Worm (Caenorhabditis elegans) whole organism, mixed stage, embryonic: ENCODE measurements around the gene M03F8.1.

ENCODE experiments used
- M03D4.4 ChIP-seq: sonication (generic microtip); optimal IDR thresholded peaks from 2 replicates; lab custom pipeline; 2017; ENCODE audit warnings: mild to moderate bottlenecking, missing genetic modification characterization, missing compliant biosample characterization
- blmp-1 ChIP-seq: fragments of 150-350 bp; optimal IDR thresholded peaks from 2 replicates; lab custom pipeline; 2014; ENCODE audit warnings: missing biosample characterization, missing genetic modification characterization
- ceh-39 ChIP-seq: fragments of 150-350 bp; optimal IDR thresholded peaks from 2 replicates; lab custom pipeline; 2014; ENCODE audit warnings: missing biosample characterization, missing genetic modification characterization
- ceh-43 ChIP-seq: fragments of 200-800 bp; sonication (Bioruptor generic); optimal IDR thresholded peaks from 2 replicates; lab custom pipeline; 2018; ENCODE audit warnings: mild to moderate bottlenecking, missing genetic modification characterization, moderate library complexity, missing compliant biosample characterization
- ceh-83 ChIP-seq: fragments of 200-800 bp; sonication (Bioruptor generic); optimal IDR thresholded peaks from 2 replicates; lab custom pipeline; 2018; ENCODE audit warnings: mild to moderate bottlenecking, missing genetic modification characterization, missing compliant biosample characterization
- cnd-1 ChIP-seq: fragments of 200-800 bp; sonication (Bioruptor generic); optimal IDR thresholded peaks from 2 replicates; lab custom pipeline; 2018; ENCODE audit warnings: mild to moderate bottlenecking, missing genetic modification characterization, missing compliant biosample characterization
- drap-1 ChIP-seq: fragments of 200-800 bp; sonication (Bioruptor generic); optimal IDR thresholded peaks from 3 replicates; lab custom pipeline; 2018; ENCODE audit warnings: mild to moderate bottlenecking, missing genetic modification characterization, missing compliant biosample characterization
- elt-1 ChIP-seq: sonication (generic microtip); optimal IDR thresholded peaks from 2 replicates; lab custom pipeline; 2017; ENCODE audit warnings: missing genetic modification characterization, mild to moderate bottlenecking, missing compliant biosample characterization, antibody characterized with exemption, moderate library complexity, borderline replicate concordance; ENCODE audit not compliant: insufficient read depth
- elt-3 ChIP-seq: fragments of 150-350 bp; optimal IDR thresholded peaks from 2 replicates; lab custom pipeline; 2014; ENCODE audit warnings: missing biosample characterization, missing genetic modification characterization
- flh-1 ChIP-seq: fragments of 200-800 bp; sonication (Bioruptor generic); optimal IDR thresholded peaks from 2 replicates; lab custom pipeline; 2018; ENCODE audit warnings: mild to moderate bottlenecking, missing genetic modification characterization, moderate library complexity, missing compliant biosample characterization
- ham-2 ChIP-seq: fragments of 200-800 bp; sonication (Bioruptor generic); optimal IDR thresholded peaks from 2 replicates; lab custom pipeline; 2018; ENCODE audit warnings: mild to moderate bottlenecking, missing genetic modification characterization, missing compliant biosample characterization
- hlh-1 ChIP-seq: fragments of 150-350 bp; optimal IDR thresholded peaks from 2 replicates; lab custom pipeline; 2014; ENCODE audit warnings: missing biosample characterization, missing genetic modification reagents, missing genetic modification characterization
- lin-13 ChIP-seq: fragments of 150-350 bp; optimal IDR thresholded peaks from 2 replicates; lab custom pipeline; 2014; ENCODE audit warnings: missing biosample characterization, missing genetic modification characterization
- lsy-2 ChIP-seq: fragments of 150-350 bp; optimal IDR thresholded peaks from 2 replicates; lab custom pipeline; 2014; ENCODE audit warnings: missing biosample characterization, missing genetic modification characterization
- mab-5 ChIP-seq: fragments of 150-350 bp; optimal IDR thresholded peaks from 2 replicates; lab custom pipeline; 2014; ENCODE audit warnings: missing biosample characterization, missing genetic modification characterization
- mep-1 ChIP-seq: fragments of 150-350 bp; optimal IDR thresholded peaks from 2 replicates; lab custom pipeline; 2017; ENCODE audit warnings: missing biosample characterization, missing genetic modification reagents, missing genetic modification characterization, inconsistent platforms
- mls-2 ChIP-seq: sonication (generic microtip); optimal IDR thresholded peaks from 2 replicates; lab custom pipeline; 2016; ENCODE audit warnings: mild to moderate bottlenecking, missing genetic modification characterization, moderate library complexity, missing compliant biosample characterization
- nhr-12 ChIP-seq: fragments of 150-350 bp; optimal IDR thresholded peaks from 2 replicates; lab custom pipeline; 2014; ENCODE audit warnings: missing biosample characterization, missing genetic modification characterization
- nhr-2 ChIP-seq: fragments of 150-350 bp; optimal IDR thresholded peaks from 2 replicates; lab custom pipeline; 2014; ENCODE audit warnings: missing biosample characterization, missing genetic modification characterization
- nhr-237 ChIP-seq: fragments of 150-350 bp; optimal IDR thresholded peaks from 2 replicates; lab custom pipeline; 2014; ENCODE audit warnings: missing biosample characterization, missing genetic modification characterization
- nhr-28 ChIP-seq: fragments of 150-350 bp; optimal IDR thresholded peaks from 2 replicates; lab custom pipeline; 2014; ENCODE audit warnings: missing biosample characterization, missing genetic modification characterization
- nhr-76 ChIP-seq: sonication (generic microtip); optimal IDR thresholded peaks from 2 replicates; lab custom pipeline; 2017; ENCODE audit warnings: missing biosample characterization, missing genetic modification characterization
- pha-4 ChIP-seq: fragments of 150-350 bp; optimal IDR thresholded peaks from 2 replicates; lab custom pipeline; 2018; ENCODE audit warnings: missing biosample characterization, missing genetic modification reagents, missing genetic modification characterization
- sem-2 ChIP-seq: fragments of 200-800 bp; sonication (Bioruptor generic); optimal IDR thresholded peaks from 2 replicates; lab custom pipeline; 2018; ENCODE audit warnings: mild to moderate bottlenecking, missing genetic modification characterization, missing compliant biosample characterization
- snpc-4 ChIP-seq: fragments of 150-350 bp; optimal IDR thresholded peaks from 2 replicates; lab custom pipeline; 2014; ENCODE audit warnings: missing biosample characterization, missing genetic modification characterization
- sptf-1 ChIP-seq: sonication (generic microtip); optimal IDR thresholded peaks from 2 replicates; lab custom pipeline; 2017; ENCODE audit warnings: mild to moderate bottlenecking, missing genetic modification characterization, moderate library complexity, missing compliant biosample characterization
- tbx-8 ChIP-seq: fragments of 200-800 bp; sonication (Bioruptor generic); optimal IDR thresholded peaks from 2 replicates; lab custom pipeline; 2018; ENCODE audit warnings: mild to moderate bottlenecking, missing genetic modification characterization, moderate library complexity, missing compliant biosample characterization
- unc-120 ChIP-seq: sonication (generic microtip); optimal IDR thresholded peaks from 2 replicates; lab custom pipeline; 2017; ENCODE audit warnings: missing genetic modification characterization, missing compliant biosample characterization; ENCODE audit not compliant: poor library complexity, severe bottlenecking
- unc-62 ChIP-seq: fragments of 150-350 bp; optimal IDR thresholded peaks from 2 replicates; lab custom pipeline; 2014; ENCODE audit warnings: missing biosample characterization, missing genetic modification reagents, missing genetic modification characterization
- zip-8 ChIP-seq: fragments of 150-350 bp; optimal IDR thresholded peaks from 2 replicates; lab custom pipeline; 2014; ENCODE audit warnings: missing biosample characterization, missing genetic modification characterization
- ztf-11 ChIP-seq: fragments of 150-350 bp; optimal IDR thresholded peaks from 2 replicates; lab custom pipeline; 2014; ENCODE audit warnings: missing biosample characterization, missing genetic modification characterization

M03F8.1 gene

DNA sequence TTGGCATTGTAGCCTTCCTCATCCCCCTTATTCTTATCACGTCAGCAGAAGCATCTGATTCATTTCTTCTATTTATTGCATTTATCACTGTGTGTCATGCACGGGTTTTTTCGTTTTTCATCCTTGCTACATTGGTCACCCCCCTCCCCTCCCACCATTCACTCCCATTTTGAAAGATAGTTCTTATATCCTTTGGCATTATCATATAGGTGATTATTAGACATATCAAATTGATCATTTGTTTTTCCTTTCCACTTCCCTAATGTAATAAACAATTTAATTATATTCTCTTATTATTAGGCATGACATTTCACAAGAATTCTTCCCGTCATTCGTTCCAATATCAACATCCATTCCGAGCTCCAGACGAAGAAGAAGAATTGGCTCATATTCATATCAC lies at the start of gene M03F8.1:
Gene M03F8.1 (plus strand): TSS at position 301 of the 400 bp plus-strand sequence.
- TF ChIP-seq flh-1 (GFP tag; lab: Kevin White, UChicago), result no peak
- TF ChIP-seq lin-13 (tag; lab: Kevin White, UChicago), result no peak
- TF ChIP-seq elt-1 (tag; lab: Kevin White, UChicago), result no peak
- TF ChIP-seq ztf-11, result no peak
- TF ChIP-seq unc-62 (GFP tag; lab: Kevin White, UChicago), result no peak
- TF ChIP-seq nhr-76 (tag; lab: Kevin White, UChicago), result no peak
- TF ChIP-seq ceh-39 (tag; lab: Kevin White, UChicago), result no peak
- TF ChIP-seq mab-5 (tag; lab: Kevin White, UChicago), result no peak
- TF ChIP-seq ceh-43, result no peak
- no peak for TF ChIP-seq nhr-237 (tag; lab: Kevin White, UChicago)
- no peak for TF ChIP-seq hlh-1
- TF ChIP-seq blmp-1 (tag; lab: Kevin White, UChicago), result no peak
- no peak for TF ChIP-seq unc-120
- TF ChIP-seq ceh-83, result no peak

ce11 chrV:5901833-5902232 lies 49.4 kb upstream of the M03F8.1 start, which contains the start of gene C04E6.5:
Gene C04E6.5 (plus strand): TSS chrV:5902133.
- TF ChIP-seq snpc-4 (tag; lab: Kevin White, UChicago) (no peak), ceh-83 (no peak), elt-3 (tag; lab: Kevin White, UChicago) (no peak), nhr-76 (tag; lab: Kevin White, UChicago) (no peak), lsy-2 (tag; lab: Kevin White, UChicago) (no peak), nhr-2 (tag; lab: Kevin White, UChicago) (no peak), elt-1 (tag; lab: Kevin White, UChicago) (no peak), lin-13 (tag; lab: Kevin White, UChicago) (no peak), unc-120 (no peak), ztf-11 (no peak), M03D4.4 (tag; lab: Kevin White, UChicago) (no peak), sptf-1 (tag; lab: Kevin White, UChicago) (no peak), mls-2 (tag; lab: Kevin White, UChicago) (no peak), nhr-12 (no peak), mab-5 (tag; lab: Kevin White, UChicago) (no peak), unc-62 (GFP tag; lab: Kevin White, UChicago) (no peak), drap-1 (GFP tag; lab: Kevin White, UChicago) (no peak), hlh-1 (no peak), cnd-1 (tag; lab: Kevin White, UChicago) (no peak)
- TF ChIP-seq, all 35 proteins: peak for 0

ce11 chrV:5906252-5906651 lies 45.0 kb upstream of the M03F8.1 start, which contains the start of gene srd-15:
Gene srd-15 (minus strand): TSS chrV:5906352.
- TF ChIP-seq mab-5 (tag; lab: Kevin White, UChicago) (no peak), flh-1 (GFP tag; lab: Kevin White, UChicago) (no peak), drap-1 (GFP tag; lab: Kevin White, UChicago) (no peak), ceh-83 (no peak), unc-120 (no peak), nhr-28 (tag; lab: Kevin White, UChicago) (no peak), lin-13 (tag; lab: Kevin White, UChicago) (no peak), tbx-8 (GFP tag; lab: Kevin White, UChicago) (no peak), sem-2 (GFP tag; lab: Kevin White, UChicago) (no peak), nhr-2 (tag; lab: Kevin White, UChicago) (no peak), snpc-4 (tag; lab: Kevin White, UChicago) (no peak)

ce11 chrV:5907090-5907489 lies 44.1 kb upstream of the M03F8.1 start, which contains the start of gene C04E6.4:
Gene C04E6.4 (plus strand): TSS chrV:5907390.
- no peak for TF ChIP-seq elt-1 (tag; lab: Kevin White, UChicago)
- no peak for TF ChIP-seq flh-1 (GFP tag; lab: Kevin White, UChicago)
- TF ChIP-seq ceh-83, result no peak
- TF ChIP-seq mls-2 (tag; lab: Kevin White, UChicago), result no peak
- TF ChIP-seq mab-5 (tag; lab: Kevin White, UChicago), result no peak
- no peak for TF ChIP-seq mep-1
- TF ChIP-seq elt-3 (tag; lab: Kevin White, UChicago), result no peak
- TF ChIP-seq ceh-39 (tag; lab: Kevin White, UChicago), result no peak
- TF ChIP-seq pha-4, result no peak
- TF ChIP-seq zip-8 (tag; lab: Kevin White, UChicago), result no peak
- no peak for TF ChIP-seq M03D4.4 (tag; lab: Kevin White, UChicago)
- no peak for TF ChIP-seq sptf-1 (tag; lab: Kevin White, UChicago)
- TF ChIP-seq ham-2 (GFP tag; lab: Kevin White, UChicago), result no peak
- TF ChIP-seq nhr-237 (tag; lab: Kevin White, UChicago), result no peak
- TF ChIP-seq hlh-1, result no peak
- no peak for TF ChIP-seq tbx-8 (GFP tag; lab: Kevin White, UChicago)
- no peak for TF ChIP-seq nhr-28 (tag; lab: Kevin White, UChicago)
- no peak for TF ChIP-seq lin-13 (tag; lab: Kevin White, UChicago)
- TF ChIP-seq ceh-43, result no peak
- TF ChIP-seq, all 35 proteins: peak for 0
